Worm (Caenorhabditis elegans): ENCODE data around the gene spp-22.

- no peak for TF ChIP-seq him-1 (tag; optimal IDR thresholded peaks at IDR 0.05)
- TF ChIP-seq dao-5 (tag; optimal IDR thresholded peaks at IDR 0.05): no peak
These were observed 17.9 kb downstream of the spp-22 start for ce11 chrX:7229357-7229756.
